Fruit fly (Drosophila melanogaster): ENCODE data around the gene Regnase-1.

DNA sequence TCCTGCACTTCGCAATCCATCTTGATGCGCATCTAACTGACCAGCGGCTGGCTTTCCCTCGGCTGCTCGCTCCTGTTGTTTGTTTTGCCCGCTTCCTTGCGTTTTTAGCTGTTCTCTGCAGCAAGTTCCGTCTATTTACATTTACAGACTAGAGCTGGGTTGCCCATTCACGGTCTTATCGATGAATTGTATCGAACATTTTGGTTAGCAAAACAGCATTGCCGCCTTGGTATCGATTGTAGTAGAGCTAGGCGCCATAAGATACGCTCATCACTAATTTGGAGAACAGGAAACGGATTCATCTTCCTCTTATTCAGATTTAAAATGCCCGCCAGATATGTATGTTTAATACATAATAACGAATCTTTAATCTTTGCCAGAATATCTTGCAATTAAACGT lies at the start of gene Regnase-1:
- TF ChIP-seq H2.0 (GFP tag; IDR thresholded peaks at IDR 0.05) = peak; percentile 87
- TF ChIP-seq CG3407 (GFP tag; optimal IDR thresholded peaks at IDR 0.05) = peak; percentile 88
- TF ChIP-seq CG2202 (tag; optimal IDR thresholded peaks at IDR 0.05) = peak; percentile 93
- peak; percentile 95 for TF ChIP-seq CG7963 (GFP tag; IDR thresholded peaks at IDR 0.05; ENCODE audit: partially characterized antibody)
- peak; percentile 86 for TF ChIP-seq bigmax (GFP tag; optimal IDR thresholded peaks at IDR 0.05)
- TF ChIP-seq ewg (GFP tag; optimal IDR thresholded peaks at IDR 0.05) = peak; percentile 82
- TF ChIP-seq lilli (GFP tag; optimal IDR thresholded peaks at IDR 0.05) = peak; percentile 84
- TF ChIP-seq Nf-YA (GFP tag; IDR thresholded peaks at IDR 0.05) = peak; percentile 82
- TF ChIP-seq GATAe (GFP tag; conservative IDR thresholded peaks at IDR 0.05) = peak; percentile 68
- peak; percentile 96 for TF ChIP-seq ato (GFP tag; IDR thresholded peaks at IDR 0.05; ENCODE audit: partially characterized antibody)
- no peak for TF ChIP-seq CG8478 (optimal IDR thresholded peaks at IDR 0.05)
